Worm (Caenorhabditis elegans): Measurements from ENCODE around the gene srt-3.

DNA sequence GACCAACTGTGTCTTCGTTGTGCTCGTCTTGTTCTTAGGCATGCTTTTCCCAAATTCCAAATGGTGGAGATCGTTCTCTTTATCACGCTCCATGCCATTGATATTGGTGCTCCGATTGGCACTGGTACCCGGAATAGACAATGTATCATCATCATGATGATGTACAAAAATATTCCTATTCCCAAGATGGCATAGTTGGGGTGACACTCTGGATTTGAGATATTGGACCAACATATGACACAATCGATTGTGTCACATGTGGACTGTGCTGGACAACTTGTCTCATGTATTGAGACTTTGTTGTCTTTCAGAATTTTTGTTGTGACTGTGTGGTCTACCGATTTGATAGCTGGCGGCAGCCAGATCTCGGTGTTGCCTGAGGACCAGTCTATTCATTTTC is 44.2 kb upstream of the srt-3 start:
- TF ChIP-seq ztf-23 (GFP tag; IDR thresholded peaks at IDR 0.05) (no peak), cog-1 (tag; optimal IDR thresholded peaks at IDR 0.05) (no peak), ref-1 (GFP tag; conservative IDR thresholded peaks at IDR 0.05) (no peak), med-1 (GFP tag; optimal IDR thresholded peaks at IDR 0.05; ENCODE audit: insufficient read depth) (no peak), ztf-29 (GFP tag; IDR thresholded peaks at IDR 0.05) (no peak), flt-1 (GFP tag; IDR thresholded peaks at IDR 0.05) (no peak), klf-2 (GFP tag; conservative IDR thresholded peaks at IDR 0.05) (no peak)

Data from whole organism, midembryonic.